Fruit fly (Drosophila melanogaster) whole organism, embryonic: ENCODE measurements around the gene CG5191.
A peak's percentile ranks its signal among the peaks of the same experiment; 100 is the strongest.

ENCODE experiments used
- Asciz ChIP-seq: fragments of 200-800 bp; sonication (Bioruptor generic); optimal IDR thresholded peaks from 2 replicates; lab custom pipeline; 2017; ENCODE audit warnings: missing biosample characterization, mild to moderate bottlenecking, missing genetic modification characterization, missing genetic modification reagents
- CG10274 ChIP-seq: fragments of 200-800 bp; sonication (Bioruptor generic); optimal IDR thresholded peaks from 3 replicates; lab custom pipeline; 2017; ENCODE audit warnings: missing biosample characterization, mild to moderate bottlenecking, missing genetic modification characterization
- CG11696 ChIP-seq: fragments of 200-800 bp; sonication (Bioruptor generic); IDR thresholded peaks from 2 replicates; pipeline ENCODE4 v1.3.6; 2022; ENCODE audit warnings: missing biosample characterization, missing genetic modification characterization
- CG12391 ChIP-seq: fragments of 200-800 bp; sonication (Bioruptor generic); optimal IDR thresholded peaks from 3 replicates; lab custom pipeline; 2018; ENCODE audit warnings: missing biosample characterization, mild to moderate bottlenecking, missing genetic modification characterization, moderate library complexity
- CG13894 ChIP-seq: fragments of 200-800 bp; sonication (Bioruptor generic); optimal IDR thresholded peaks from 3 replicates; lab custom pipeline; 2018; ENCODE audit warnings: missing biosample characterization, mild to moderate bottlenecking, missing genetic modification characterization, moderate library complexity
- CG16813 ChIP-seq: fragments of 200-800 bp; sonication (Bioruptor generic); IDR thresholded peaks from 3 replicates; pipeline ENCODE4 v1.3.6; 2022; ENCODE audit warnings: missing biosample characterization, missing genetic modification characterization; ENCODE audit not compliant: partially characterized antibody
- CG18619 ChIP-seq: fragments of 200-800 bp; sonication (Bioruptor generic); optimal IDR thresholded peaks from 3 replicates; lab custom pipeline; 2017; ENCODE audit warnings: missing biosample characterization, mild to moderate bottlenecking, missing genetic modification characterization
- CG4328 ChIP-seq: fragments of 200-800 bp; sonication (Bioruptor generic); optimal IDR thresholded peaks from 3 replicates; lab custom pipeline; 2017; ENCODE audit warnings: missing biosample characterization, missing genetic modification reagents, missing genetic modification characterization
- CG43689 ChIP-seq: fragments of 200-800 bp; sonication (Bioruptor generic); IDR thresholded peaks from 2 replicates; pipeline ENCODE4 v1.3.6; 2022; ENCODE audit warnings: missing biosample characterization, missing genetic modification characterization
- CG6813 ChIP-seq: fragments of 200-800 bp; sonication (Bioruptor generic); optimal IDR thresholded peaks from 2 replicates; lab custom pipeline; 2017; ENCODE audit warnings: missing biosample characterization, missing genetic modification characterization, mild to moderate bottlenecking, moderate library complexity, missing genetic modification reagents
- CG7745 ChIP-seq: fragments of 200-800 bp; sonication (Bioruptor generic); optimal IDR thresholded peaks from 2 replicates; lab custom pipeline; 2018; ENCODE audit warnings: missing biosample characterization, mild to moderate bottlenecking, missing genetic modification characterization, moderate library complexity
- CG8089 ChIP-seq: fragments of 200-800 bp; sonication (Bioruptor generic); optimal IDR thresholded peaks from 3 replicates; lab custom pipeline; 2016; ENCODE audit warnings: missing biosample characterization, missing genetic modification characterization
- CG8281 ChIP-seq: fragments of 200-800 bp; sonication (Bioruptor generic); optimal IDR thresholded peaks from 2 replicates; lab custom pipeline; 2018; ENCODE audit warnings: missing biosample characterization, mild to moderate bottlenecking, missing genetic modification characterization, moderate library complexity
- CG8290 ChIP-seq, 3 experiments: fragments of 200-800 bp; sonication (Bioruptor generic); optimal IDR thresholded peaks; 2 replicates each; lab custom pipeline; 2016 to 2019; ENCODE audit warnings: missing biosample characterization in 3 of 3, missing genetic modification characterization in 3 of 3, mild to moderate bottlenecking in 2 of 3, moderate library complexity in 1 of 3
- CG9609 ChIP-seq: fragments of 200-800 bp; sonication (Bioruptor generic); optimal IDR thresholded peaks from 3 replicates; lab custom pipeline; 2016; ENCODE audit warnings: missing biosample characterization, missing genetic modification characterization
- CG9797 ChIP-seq: fragments of 200-800 bp; sonication (Bioruptor generic); optimal IDR thresholded peaks from 3 replicates; lab custom pipeline; 2018; ENCODE audit warnings: missing biosample characterization, mild to moderate bottlenecking, missing genetic modification characterization
- Dll ChIP-seq: fragments of 200-800 bp; sonication (Bioruptor generic); IDR thresholded peaks from 4 replicates; pipeline ENCODE4 v1.3.6; 2022; ENCODE audit warnings: missing biosample characterization, missing genetic modification characterization; ENCODE audit not compliant: partially characterized antibody
- Dp ChIP-seq: fragments of 200-800 bp; sonication (Bioruptor generic); optimal IDR thresholded peaks from 2 replicates; lab custom pipeline; 2018; ENCODE audit warnings: missing biosample characterization, mild to moderate bottlenecking, missing genetic modification characterization, moderate library complexity
- Fer1 ChIP-seq: fragments of 200-800 bp; sonication (Bioruptor generic); optimal IDR thresholded peaks from 2 replicates; lab custom pipeline; 2017; ENCODE audit warnings: missing biosample characterization, mild to moderate bottlenecking, missing genetic modification characterization
- Fer3 ChIP-seq: fragments of 200-800 bp; sonication (Bioruptor generic); optimal IDR thresholded peaks from 2 replicates; lab custom pipeline; 2018; ENCODE audit warnings: missing biosample characterization, mild to moderate bottlenecking, missing genetic modification characterization, moderate library complexity
- Gsc ChIP-seq: fragments of 200-800 bp; sonication (Bioruptor generic); IDR thresholded peaks from 2 replicates; pipeline ENCODE4 v1.3.6; 2022; ENCODE audit warnings: missing biosample characterization, missing genetic modification characterization
- Hr51 ChIP-seq, 2 experiments: fragments of 200-800 bp; sonication (Bioruptor generic); optimal IDR thresholded peaks; 2 replicates in 1 of 2; 3 replicates in 1 of 2; lab custom pipeline; 2016 to 2018; ENCODE audit warnings: missing biosample characterization in 2 of 2, missing genetic modification characterization in 2 of 2, mild to moderate bottlenecking in 1 of 2, moderate library complexity in 1 of 2
- Kr ChIP-seq: fragments of 200-800 bp; sonication (Bioruptor generic); optimal IDR thresholded peaks from 2 replicates; lab custom pipeline; 2017; ENCODE audit warnings: missing biosample characterization, mild to moderate bottlenecking, missing genetic modification characterization
- Meics ChIP-seq: fragments of 200-800 bp; sonication (Bioruptor generic); optimal IDR thresholded peaks from 2 replicates; lab custom pipeline; 2017; ENCODE audit warnings: missing biosample characterization, mild to moderate bottlenecking, missing genetic modification characterization
- Side ChIP-seq: fragments of 200-800 bp; sonication (Bioruptor generic); optimal IDR thresholded peaks from 2 replicates; lab custom pipeline; 2016; ENCODE audit warnings: missing biosample characterization, missing genetic modification characterization
- Sin3A ChIP-seq: fragments of >200 bp; optimal IDR thresholded peaks from 2 replicates; lab custom pipeline; 2018
- ab ChIP-seq: fragments of 200-800 bp; sonication (Bioruptor generic); optimal IDR thresholded peaks from 2 replicates; lab custom pipeline; 2016; ENCODE audit warnings: missing biosample characterization, missing genetic modification characterization
- ac ChIP-seq: fragments of 200-800 bp; sonication (Bioruptor generic); optimal IDR thresholded peaks from 3 replicates; lab custom pipeline; 2017; ENCODE audit warnings: missing biosample characterization, mild to moderate bottlenecking, missing genetic modification characterization
- cg ChIP-seq: fragments of 200-800 bp; sonication (Bioruptor generic); optimal IDR thresholded peaks from 3 replicates; lab custom pipeline; 2019; ENCODE audit warnings: missing biosample characterization, mild to moderate bottlenecking, missing genetic modification characterization, moderate library complexity
- chinmo ChIP-seq: fragments of 200-800 bp; sonication (Bioruptor generic); IDR thresholded peaks from 4 replicates; pipeline ENCODE4 v1.3.6; 2022; ENCODE audit warnings: missing biosample characterization, missing genetic modification characterization; ENCODE audit not compliant: partially characterized antibody
- da ChIP-seq: fragments of 200-800 bp; sonication (Bioruptor generic); optimal IDR thresholded peaks from 2 replicates; lab custom pipeline; 2016; ENCODE audit warnings: missing biosample characterization, missing genetic modification characterization
- emc ChIP-seq: fragments of 200-800 bp; sonication (Bioruptor generic); optimal IDR thresholded peaks from 2 replicates; lab custom pipeline; 2016; ENCODE audit warnings: missing biosample characterization, missing genetic modification characterization
- eve ChIP-seq, 2 experiments: fragments of >200 bp; optimal IDR thresholded peaks; 2 replicates each; lab custom pipeline; 2017; ENCODE audit warnings: missing biosample characterization in 2 of 2, missing genetic modification characterization in 2 of 2
- fd102C ChIP-seq: fragments of 200-800 bp; sonication (Bioruptor generic); optimal IDR thresholded peaks from 2 replicates; lab custom pipeline; 2018; ENCODE audit warnings: missing biosample characterization, mild to moderate bottlenecking, missing genetic modification characterization, moderate library complexity
- gcm ChIP-seq: fragments of 200-800 bp; sonication (Bioruptor generic); optimal IDR thresholded peaks from 2 replicates; lab custom pipeline; 2019; ENCODE audit warnings: missing biosample characterization, mild to moderate bottlenecking, missing genetic modification characterization, moderate library complexity
- gfzf ChIP-seq: fragments of 200-800 bp; sonication (Bioruptor generic); optimal IDR thresholded peaks from 2 replicates; lab custom pipeline; 2016; ENCODE audit warnings: missing biosample characterization, mild to moderate bottlenecking, missing genetic modification characterization, moderate library complexity
- lilli ChIP-seq: fragments of 200-800 bp; sonication (Bioruptor generic); optimal IDR thresholded peaks from 3 replicates; lab custom pipeline; 2016; ENCODE audit warnings: missing biosample characterization, missing genetic modification characterization
- lov ChIP-seq, 2 experiments: fragments of 200-800 bp in 1 of 2; fragments of >200 bp in 1 of 2; sonication (Bioruptor generic) in 1 of 2; IDR thresholded peaks in 1 of 2; optimal IDR thresholded peaks in 1 of 2; 2 replicates in 1 of 2; 3 replicates in 1 of 2; pipeline versions ENCODE4 v1.3.6 to Lab custom; 2017 to 2022; ENCODE audit warnings: missing biosample characterization in 1 of 2, missing genetic modification characterization in 1 of 2
- nau ChIP-seq: fragments of 200-800 bp; sonication (Bioruptor generic); optimal IDR thresholded peaks from 3 replicates; lab custom pipeline; 2017; ENCODE audit warnings: missing biosample characterization, mild to moderate bottlenecking, missing genetic modification characterization, missing genetic modification reagents
- pho ChIP-seq: fragments of 200-800 bp; sonication (Bioruptor generic); optimal IDR thresholded peaks from 2 replicates; lab custom pipeline; 2016; ENCODE audit warnings: missing biosample characterization, missing genetic modification characterization
- sob ChIP-seq: fragments of 200-800 bp; sonication (Bioruptor generic); IDR thresholded peaks from 2 replicates; pipeline ENCODE4 v1.3.6; 2022; ENCODE audit warnings: missing biosample characterization, missing genetic modification characterization
- yki ChIP-seq: fragments of >200 bp; optimal IDR thresholded peaks from 3 replicates; lab custom pipeline; 2018

Gene CG5191

DNA sequence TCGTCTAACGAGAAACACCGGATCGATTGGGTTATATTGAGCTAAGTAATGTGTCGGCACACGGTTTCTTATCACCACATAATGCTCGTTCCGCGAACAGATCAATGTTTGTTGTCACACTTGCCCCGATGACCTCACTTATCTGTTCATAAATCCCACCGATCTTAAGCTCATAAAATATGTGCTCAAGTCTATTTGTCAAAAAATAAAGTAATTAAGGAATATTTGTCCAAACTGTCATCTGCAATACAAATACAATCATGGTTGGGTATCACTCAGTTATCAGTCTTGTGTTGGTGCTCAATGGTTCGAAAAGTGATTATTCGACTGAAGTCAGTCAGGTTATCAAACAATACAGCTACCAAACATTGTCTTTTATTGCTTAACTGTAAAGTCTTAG, 12.4 kb upstream of the CG5191 start (continued):
- TF ChIP-seq Asciz (GFP tag; lab: Kevin White, UChicago), result no peak
- TF ChIP-seq Dll (GFP tag; lab: Robert Waterston, UW), result no peak
- no peak for TF ChIP-seq CG8290 (GFP tag; optimal IDR thresholded peaks at IDR 0.05; lab: Kevin White, UChicago)
- TF ChIP-seq CG8290 (tag; optimal IDR thresholded peaks at IDR 0.05; lab: Kevin White, UChicago), result peak in 1 of 2 experiments; percentile 22
- TF ChIP-seq emc (GFP tag; lab: Kevin White, UChicago), result no peak
- TF ChIP-seq CG8089 (GFP tag; lab: Kevin White, UChicago), result no peak
- no peak for TF ChIP-seq gfzf (GFP tag; lab: Kevin White, UChicago)
- TF ChIP-seq Meics (GFP tag; lab: Kevin White, UChicago), result no peak
- TF ChIP-seq CG11696, result no peak
- TF ChIP-seq Fer1, result no peak
- no peak for TF ChIP-seq sob (GFP tag; lab: Robert Waterston, UW)
- TF ChIP-seq CG13894 (tag; lab: Kevin White, UChicago), result no peak
- no peak for TF ChIP-seq CG10274 (GFP tag; lab: Kevin White, UChicago)
- 0 out of 4 replicates have a peak, but pooled peaks have one; percentile 14 for TF ChIP-seq chinmo (GFP tag; lab: Robert Waterston, UW)
- peak; percentile 26 for TF ChIP-seq ac (GFP tag; lab: Kevin White, UChicago)
- TF ChIP-seq lov (optimal IDR thresholded peaks at IDR 0.05; lab: Kevin White, UChicago), result no peak
- TF ChIP-seq lov (GFP tag; IDR thresholded peaks at IDR 0.05; lab: Robert Waterston, UW), result 0 out of 3 replicates have a peak, but pooled peaks have one; percentile 30
- TF ChIP-seq CG43689 (GFP tag; lab: Robert Waterston, UW), result no peak
- no peak for TF ChIP-seq CG4328 (GFP tag; lab: Kevin White, UChicago)
- no peak for TF ChIP-seq da (GFP tag; lab: Kevin White, UChicago)
- no peak for TF ChIP-seq nau (GFP tag; lab: Kevin White, UChicago)
- TF ChIP-seq yki (lab: Kevin White, UChicago), result no peak
- TF ChIP-seq CG9797, result no peak
- TF ChIP-seq CG7745 (tag; lab: Kevin White, UChicago), result peak; percentile 61
- no peak for TF ChIP-seq Gsc (GFP tag; lab: Robert Waterston, UW)
- TF ChIP-seq CG9609 (GFP tag; lab: Kevin White, UChicago), result no peak
- TF ChIP-seq CG6813 (GFP tag; lab: Kevin White, UChicago), result peak; percentile 38
- no peak for TF ChIP-seq pho
- TF ChIP-seq Side (GFP tag; lab: Kevin White, UChicago), result no peak
- no peak for TF ChIP-seq Kr (GFP tag; lab: Kevin White, UChicago)
- TF ChIP-seq ab (GFP tag; lab: Kevin White, UChicago), result no peak
- no peak for TF ChIP-seq CG12391 (tag; lab: Kevin White, UChicago)
- TF ChIP-seq CG16813 (GFP tag; lab: Robert Waterston, UW), result no peak
- no peak for TF ChIP-seq CG8281
- no peak for TF ChIP-seq Fer3
- no peak for TF ChIP-seq gcm
- TF ChIP-seq Hr51 (GFP tag; optimal IDR thresholded peaks at IDR 0.05; lab: Kevin White, UChicago), result no peak
- peak; percentile 20 for TF ChIP-seq cg
- peak in 1 of 2 experiments; percentile 2 for TF ChIP-seq eve (GFP tag; optimal IDR thresholded peaks at IDR 0.05; lab: Kevin White, UChicago)
- no peak for TF ChIP-seq CG18619 (GFP tag; lab: Kevin White, UChicago)
- no peak for TF ChIP-seq Sin3A (lab: Kevin White, UChicago)
- no peak for TF ChIP-seq lilli
- TF ChIP-seq Dp (GFP tag; lab: Kevin White, UChicago), result no peak
- peak; percentile 33 for TF ChIP-seq fd102C
